Worm (Caenorhabditis elegans) whole organism, L1 larva: ENCODE data around the gene srg-66.

Experiments
- C16A3.4 ChIP-seq: fragments of 150-350 bp; optimal IDR thresholded peaks from 2 replicates; lab custom pipeline; 2014; ENCODE audit warnings: missing biosample characterization, missing genetic modification characterization
- F16B12.6 ChIP-seq: fragments of 150-350 bp; optimal IDR thresholded peaks from 2 replicates; lab custom pipeline; 2014; ENCODE audit warnings: missing biosample characterization, missing genetic modification characterization
- Y116A8C.19 ChIP-seq: sonication (generic microtip); optimal IDR thresholded peaks from 2 replicates; lab custom pipeline; 2016; ENCODE audit warnings: missing compliant biosample characterization, missing genetic modification characterization, borderline replicate concordance
- alr-1 ChIP-seq: fragments of 200-800 bp; sonication (Bioruptor generic); optimal IDR thresholded peaks from 2 replicates; lab custom pipeline; 2018; ENCODE audit warnings: borderline replicate concordance, mild to moderate bottlenecking, missing genetic modification characterization, missing compliant biosample characterization
- ama-1 ChIP-seq: fragments of 150-350 bp; optimal IDR thresholded peaks from 2 replicates; lab custom pipeline; 2014
- blmp-1 ChIP-seq: fragments of 150-350 bp; optimal IDR thresholded peaks from 2 replicates; lab custom pipeline; 2014; ENCODE audit warnings: missing biosample characterization, missing genetic modification characterization
- ceh-8 ChIP-seq: fragments of 200-800 bp; sonication (Bioruptor generic); optimal IDR thresholded peaks from 2 replicates; lab custom pipeline; 2018; ENCODE audit warnings: mild to moderate bottlenecking, missing genetic modification characterization, moderate library complexity, missing compliant biosample characterization
- efl-1 ChIP-seq, 4 experiments: fragments of 150-350 bp; optimal IDR thresholded peaks in 3 of 4; peaks in 1 of 4; 1 replicate in 1 of 4; 2 replicates in 3 of 4; lab custom pipeline; 2014; ENCODE audit warnings: missing biosample characterization in 2 of 4, missing genetic modification characterization in 2 of 4, missing genetic modification reagents in 2 of 4
- egl-13 ChIP-seq: sonication (generic microtip); optimal IDR thresholded peaks from 2 replicates; lab custom pipeline; 2016; ENCODE audit warnings: missing genotype, missing genetic modification reagents, missing genetic modification characterization, missing compliant biosample characterization
- egl-27 ChIP-seq, 2 experiments: fragments of 150-350 bp in 1 of 2; sonication (generic microtip); optimal IDR thresholded peaks; 3 replicates each; lab custom pipeline; 2017 to 2018; ENCODE audit warnings: missing biosample characterization in 2 of 2, missing genetic modification characterization in 2 of 2, missing genetic modification reagents in 2 of 2
- elt-3 ChIP-seq, 6 experiments: fragments of 150-350 bp in 1 of 6; sonication (generic microtip); optimal IDR thresholded peaks; 2 replicates each; lab custom pipeline; 2017 to 2018; ENCODE audit warnings: missing biosample characterization in 6 of 6, missing genetic modification characterization in 6 of 6, inconsistent platforms in 1 of 6
- ets-5 ChIP-seq: fragments of 200-800 bp; sonication (Bioruptor generic); IDR thresholded peaks from 2 replicates; pipeline ENCODE4 v1.3.6; 2022; ENCODE audit warnings: missing genetic modification characterization, missing compliant biosample characterization
- fkh-10 ChIP-seq: sonication (generic microtip); optimal IDR thresholded peaks from 2 replicates; lab custom pipeline; 2017; ENCODE audit warnings: missing biosample characterization, missing genetic modification reagents, missing genetic modification characterization
- fkh-4 ChIP-seq: sonication (generic microtip); optimal IDR thresholded peaks from 2 replicates; lab custom pipeline; 2016; ENCODE audit warnings: missing compliant biosample characterization, missing genetic modification characterization, borderline replicate concordance
- grh-1 ChIP-seq: fragments of 200-800 bp; sonication (Bioruptor generic); IDR thresholded peaks from 2 replicates; pipeline ENCODE4 v1.3.6; 2022; ENCODE audit warnings: missing genetic modification reagents, missing genetic modification characterization, missing compliant biosample characterization
- hpl-2 ChIP-seq: fragments of 150-350 bp; optimal IDR thresholded peaks from 2 replicates; lab custom pipeline; 2014; ENCODE audit warnings: missing biosample characterization, missing genetic modification reagents, missing genetic modification characterization
- jun-1 ChIP-seq: fragments of 150-350 bp; optimal IDR thresholded peaks from 2 replicates; lab custom pipeline; 2014; ENCODE audit warnings: missing biosample characterization, missing genetic modification reagents, missing genetic modification characterization
- lin-14 ChIP-seq: fragments of 200-800 bp; sonication (Bioruptor generic); optimal IDR thresholded peaks from 2 replicates; lab custom pipeline; 2018; ENCODE audit warnings: mild to moderate bottlenecking, missing genetic modification characterization, moderate library complexity, missing compliant biosample characterization
- lin-39 ChIP-seq: fragments of 150-350 bp; optimal IDR thresholded peaks from 2 replicates; lab custom pipeline; 2014; ENCODE audit warnings: missing biosample characterization, missing genetic modification reagents, missing genetic modification characterization
- lsy-2 ChIP-seq, 2 experiments: fragments of 150-350 bp; optimal IDR thresholded peaks; 2 replicates each; lab custom pipeline; 2014; ENCODE audit warnings: missing biosample characterization in 2 of 2, missing genetic modification characterization in 2 of 2
- mab-9 ChIP-seq: fragments of 200-800 bp; sonication (Bioruptor generic); IDR thresholded peaks from 2 replicates; pipeline ENCODE4 v1.3.6; 2022; ENCODE audit warnings: missing genetic modification reagents, missing genetic modification characterization, missing compliant biosample characterization
- mep-1 ChIP-seq: fragments of 150-350 bp; optimal IDR thresholded peaks from 2 replicates; lab custom pipeline; 2014; ENCODE audit warnings: missing biosample characterization, missing genetic modification characterization
- nhr-12 ChIP-seq: sonication (generic microtip); optimal IDR thresholded peaks from 2 replicates; lab custom pipeline; 2017; ENCODE audit warnings: missing biosample characterization, missing genetic modification characterization
- nhr-28 ChIP-seq: fragments of 150-350 bp; optimal IDR thresholded peaks from 2 replicates; lab custom pipeline; 2014; ENCODE audit warnings: missing biosample characterization, missing genetic modification characterization
- nhr-84 ChIP-seq: sonication (generic microtip); optimal IDR thresholded peaks from 2 replicates; lab custom pipeline; 2017; ENCODE audit warnings: missing biosample characterization, missing genetic modification characterization
- nhr-85 ChIP-seq: sonication (generic microtip); peaks from one replicate; lab custom pipeline; 2016; ENCODE audit warnings: missing genetic modification characterization, inconsistent platforms, missing compliant biosample characterization
- nhr-90 ChIP-seq: sonication (generic microtip); optimal IDR thresholded peaks from 2 replicates; lab custom pipeline; 2016; ENCODE audit warnings: mild to moderate bottlenecking, missing genetic modification characterization, missing compliant biosample characterization; ENCODE audit not compliant: poor library complexity
- pag-3 ChIP-seq: sonication (generic microtip); optimal IDR thresholded peaks from 2 replicates; lab custom pipeline; 2017; ENCODE audit warnings: missing genetic modification characterization, mild to moderate bottlenecking, missing compliant biosample characterization, antibody characterized with exemption, borderline replicate concordance; ENCODE audit not compliant: insufficient read depth
- pax-3 ChIP-seq: fragments of 200-800 bp; sonication (Bioruptor generic); optimal IDR thresholded peaks from 2 replicates; lab custom pipeline; 2018; ENCODE audit warnings: mild to moderate bottlenecking, missing genetic modification characterization, moderate library complexity, missing compliant biosample characterization
- rnt-1 ChIP-seq: sonication (generic microtip); optimal IDR thresholded peaks from 2 replicates; lab custom pipeline; 2016; ENCODE audit warnings: mild to moderate bottlenecking, missing genetic modification characterization, moderate library complexity, missing compliant biosample characterization
- skn-1 ChIP-seq: fragments of 150-350 bp; optimal IDR thresholded peaks from 2 replicates; lab custom pipeline; 2014; ENCODE audit warnings: missing biosample characterization, missing genetic modification characterization
- snpc-4 ChIP-seq: fragments of 150-350 bp; optimal IDR thresholded peaks from 2 replicates; lab custom pipeline; 2014; ENCODE audit warnings: missing biosample characterization, missing genetic modification characterization
- snu-23 ChIP-seq: sonication (generic microtip); optimal IDR thresholded peaks from 2 replicates; lab custom pipeline; 2016; ENCODE audit warnings: missing genetic modification characterization, missing compliant biosample characterization
- sptf-1 ChIP-seq: fragments of 150-350 bp; optimal IDR thresholded peaks from 2 replicates; lab custom pipeline; 2014; ENCODE audit warnings: missing biosample characterization, missing genetic modification characterization
- sup-37 ChIP-seq: fragments of 200-800 bp; sonication (Bioruptor generic); optimal IDR thresholded peaks from 2 replicates; lab custom pipeline; 2018; ENCODE audit warnings: mild to moderate bottlenecking, missing genetic modification characterization, missing compliant biosample characterization
- tlp-1 ChIP-seq: fragments of 150-350 bp; optimal IDR thresholded peaks from 2 replicates; lab custom pipeline; 2014; ENCODE audit warnings: missing biosample characterization, missing genetic modification characterization
- unc-62 ChIP-seq: fragments of 150-350 bp; optimal IDR thresholded peaks from 2 replicates; lab custom pipeline; 2014; ENCODE audit warnings: missing biosample characterization, missing genetic modification reagents, missing genetic modification characterization
- vab-15 ChIP-seq: sonication (generic microtip); optimal IDR thresholded peaks from 2 replicates; lab custom pipeline; 2017; ENCODE audit warnings: missing genotype, mild to moderate bottlenecking, missing genetic modification characterization, missing compliant biosample characterization
- xbp-1 ChIP-seq: sonication (generic microtip); optimal IDR thresholded peaks from 2 replicates; lab custom pipeline; 2016; ENCODE audit warnings: missing genetic modification characterization, missing compliant biosample characterization

srg-66 gene

DNA sequence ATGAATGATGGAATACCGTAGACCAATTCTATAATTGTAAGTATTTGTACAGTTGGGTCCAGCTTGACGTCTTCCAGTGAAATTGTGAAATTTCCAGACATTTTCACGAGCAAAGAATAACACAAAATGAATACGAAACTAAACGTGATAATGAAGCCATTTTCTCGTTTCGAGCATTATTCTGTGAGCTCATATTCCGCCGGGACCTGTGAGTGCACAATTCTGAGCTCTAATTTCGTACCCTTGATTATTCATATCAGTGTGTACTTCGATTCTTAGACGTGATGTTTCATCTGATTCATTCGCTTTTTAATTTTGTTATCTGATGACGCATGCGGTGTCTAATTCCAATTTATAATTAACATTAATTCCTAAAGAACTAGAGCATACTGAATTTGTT, at the start of gene srg-66:
srg-66 (minus strand) TSS at position 101 of the 400 bp plus-strand sequence.
- TF ChIP-seq ceh-8 (GFP tag; lab: Kevin White, UChicago) (peak; percentile 66), sptf-1 (no peak), lin-39 (no peak), nhr-28 (tag; lab: Kevin White, UChicago) (no peak), mep-1 (no peak), egl-13 (tag; lab: Kevin White, UChicago) (no peak), pag-3 (tag; lab: Kevin White, UChicago) (no peak), unc-62 (no peak)

ce11 chrV:5527694-5528093, 45.5 kb upstream of the srg-66 start:
- TF ChIP-seq elt-3 (tag; optimal IDR thresholded peaks at IDR 0.05; lab: Kevin White, UChicago) (no peak), ets-5 (GFP tag; lab: Robert Waterston, UW) (no peak), grh-1 (GFP tag; lab: Robert Waterston, UW) (no peak), alr-1 (tag; lab: Kevin White, UChicago) (no peak), Y116A8C.19 (tag; lab: Kevin White, UChicago) (no peak), tlp-1 (tag; lab: Kevin White, UChicago) (no peak), ama-1 (lab: Kevin White, UChicago) (no peak), ceh-8 (GFP tag; lab: Kevin White, UChicago) (no peak), nhr-12 (no peak), hpl-2 (GFP tag; lab: Kevin White, UChicago) (no peak), sup-37 (GFP tag; lab: Kevin White, UChicago) (no peak), nhr-84 (tag; lab: Kevin White, UChicago) (no peak), snpc-4 (tag; lab: Kevin White, UChicago) (no peak), xbp-1 (tag; lab: Kevin White, UChicago) (no peak), mab-9 (no peak), jun-1 (tag; lab: Kevin White, UChicago) (no peak), mep-1 (no peak)

- TF ChIP-seq pax-3 (no peak), vab-15 (no peak), xbp-1 (tag; lab: Kevin White, UChicago) (no peak), ets-5 (GFP tag; lab: Robert Waterston, UW) (no peak), fkh-10 (GFP tag; lab: Kevin White, UChicago) (no peak), egl-27 (tag; optimal IDR thresholded peaks at IDR 0.05; lab: Kevin White, UChicago) (no peak), nhr-90 (tag; lab: Kevin White, UChicago) (no peak), skn-1 (tag; lab: Kevin White, UChicago) (no peak), F16B12.6 (tag; lab: Kevin White, UChicago) (no peak), alr-1 (tag; lab: Kevin White, UChicago) (no peak), mab-9 (no peak), fkh-4 (no peak), hpl-2 (GFP tag; lab: Kevin White, UChicago) (no peak)
These were observed 43.0 kb upstream of the srg-66 start for ce11 chrV:5525208-5525607.

DNA sequence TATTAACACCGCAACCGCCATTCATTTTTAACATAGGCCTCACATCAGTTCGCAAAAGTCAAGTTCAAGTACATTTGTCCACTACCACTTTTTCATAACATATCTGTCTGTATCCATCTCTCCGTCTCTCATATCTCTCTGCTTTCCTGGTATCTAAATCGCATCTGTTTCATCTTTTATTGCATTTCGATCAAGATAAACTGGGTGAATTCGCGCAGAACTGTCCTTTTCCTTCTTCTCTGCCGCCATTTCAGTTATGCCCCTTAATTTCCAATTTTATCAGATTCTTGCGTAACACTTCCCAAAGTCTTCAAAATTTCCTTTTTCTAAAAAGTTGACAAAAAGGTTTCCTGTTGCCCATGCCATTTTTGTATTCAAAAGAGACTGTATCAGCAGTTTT, 41.0 kb upstream of the srg-66 start:
- TF ChIP-seq lsy-2 (tag; optimal IDR thresholded peaks at IDR 0.05; lab: Kevin White, UChicago) (peak in 1 of 2 experiments; percentile 8), snu-23 (peak; percentile 14), efl-1 (optimal IDR thresholded peaks at IDR 0.05; lab: Kevin White, UChicago) (no peak), efl-1 (GFP tag; optimal IDR thresholded peaks at IDR 0.05 in 1 of 2; lab: Kevin White, UChicago) (peak in 1 of 2 experiments; percentile 43), C16A3.4 (no peak), hpl-2 (GFP tag; lab: Kevin White, UChicago) (no peak), rnt-1 (tag; lab: Kevin White, UChicago) (peak; percentile 13), nhr-85 (peak; percentile 93), blmp-1 (tag; lab: Kevin White, UChicago) (peak; percentile 83), lin-14 (peak; percentile 76), grh-1 (GFP tag; lab: Robert Waterston, UW) (no peak)
